Fruit fly (Drosophila melanogaster): Measurements from ENCODE around the gene tal-3A.

tal-3A gene

DNA sequence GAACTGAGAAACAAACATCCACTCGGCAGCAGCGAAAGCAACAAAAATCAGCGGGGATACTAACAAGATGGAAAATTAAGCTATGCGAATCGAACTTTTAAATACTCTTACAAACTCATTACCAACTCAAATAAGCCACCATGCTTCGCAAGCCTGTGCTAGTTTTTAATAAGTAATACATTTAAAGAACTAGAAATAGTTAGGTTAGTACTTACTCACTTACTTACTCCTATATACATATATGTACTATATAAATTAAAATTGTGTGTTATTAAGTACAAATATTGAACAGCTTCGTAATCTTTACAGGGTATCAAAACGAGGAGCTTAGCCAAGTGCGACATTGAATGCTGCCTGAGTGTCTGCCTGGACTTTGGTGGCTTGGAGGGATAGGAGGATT lies 38.1 kb downstream of the tal-3A start (continued):
- TF ChIP-seq CG6808 (GFP tag; optimal IDR thresholded peaks at IDR 0.05) (peak; percentile 39), CG8319 (GFP tag; optimal IDR thresholded peaks at IDR 0.05) (no peak), Met (GFP tag; optimal IDR thresholded peaks at IDR 0.05) (peak; percentile 51), CG7368 (GFP tag; optimal IDR thresholded peaks at IDR 0.05) (no peak), CG6163 (GFP tag; IDR thresholded peaks at IDR 0.05) (no peak), Hr38 (GFP tag; optimal IDR thresholded peaks at IDR 0.05) (no peak), Lpt (GFP tag; optimal IDR thresholded peaks at IDR 0.05) (no peak), dac (GFP tag; optimal IDR thresholded peaks at IDR 0.05) (no peak), CG11762 (GFP tag; optimal IDR thresholded peaks at IDR 0.05; ENCODE audit: insufficient read depth) (no peak), pdm3 (GFP tag; optimal IDR thresholded peaks at IDR 0.05) (peak; percentile 18), topi (GFP tag; optimal IDR thresholded peaks at IDR 0.05) (peak; percentile 21), CG10669 (GFP tag; optimal IDR thresholded peaks at IDR 0.05) (peak; percentile 37)

DNA sequence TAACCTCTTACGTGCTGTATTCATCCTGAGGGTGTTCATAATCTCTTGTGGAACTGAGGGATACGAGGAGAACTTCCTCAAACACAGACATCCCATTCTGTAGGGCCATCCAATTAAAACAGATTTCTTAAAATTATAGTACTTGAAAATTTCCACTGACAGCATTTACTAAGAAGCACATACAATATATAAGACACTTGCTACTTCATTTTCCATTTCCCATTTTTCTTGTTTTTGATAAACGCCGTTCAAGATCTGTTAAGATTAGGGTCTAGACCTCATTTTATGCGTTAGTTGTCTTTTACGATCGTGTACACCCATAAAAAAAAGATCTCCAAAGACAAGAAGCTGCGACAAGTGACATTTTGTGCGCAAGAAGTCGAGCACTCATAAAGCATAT lies 42.4 kb downstream of the tal-3A start, which contains the start of gene CG14362:
Gene CG14362, minus strand, starts transcription at position 101 of the 400 bp plus-strand sequence.
- TF ChIP-seq lz (GFP tag; optimal IDR thresholded peaks at IDR 0.05) (no peak), CG11902 (GFP tag; optimal IDR thresholded peaks at IDR 0.05) (no peak), Lpt (GFP tag; optimal IDR thresholded peaks at IDR 0.05) (no peak), salr (GFP tag; optimal IDR thresholded peaks at IDR 0.05) (no peak), CG9139 (GFP tag; optimal IDR thresholded peaks at IDR 0.05) (no peak), CG8632 (GFP tag; optimal IDR thresholded peaks at IDR 0.05) (no peak), CG4318 (GFP tag; optimal IDR thresholded peaks at IDR 0.05) (no peak), CG7368 (GFP tag; optimal IDR thresholded peaks at IDR 0.05) (no peak), Hr38 (GFP tag; optimal IDR thresholded peaks at IDR 0.05) (no peak), CG15336 (GFP tag; IDR thresholded peaks at IDR 0.05) (no peak), Hr39 (GFP tag; optimal IDR thresholded peaks at IDR 0.05) (no peak), CG1621 (tag; optimal IDR thresholded peaks at IDR 0.05) (no peak), esn (GFP tag; optimal IDR thresholded peaks at IDR 0.05) (no peak), Hr4 (GFP tag; optimal IDR thresholded peaks at IDR 0.05) (no peak), CG3919 (GFP tag; optimal IDR thresholded peaks at IDR 0.05) (no peak), CG11294 (GFP tag; IDR thresholded peaks at IDR 0.05) (no peak), CG10631 (GFP tag; optimal IDR thresholded peaks at IDR 0.05) (no peak), vri (GFP tag; optimal IDR thresholded peaks at IDR 0.05) (no peak)

DNA sequence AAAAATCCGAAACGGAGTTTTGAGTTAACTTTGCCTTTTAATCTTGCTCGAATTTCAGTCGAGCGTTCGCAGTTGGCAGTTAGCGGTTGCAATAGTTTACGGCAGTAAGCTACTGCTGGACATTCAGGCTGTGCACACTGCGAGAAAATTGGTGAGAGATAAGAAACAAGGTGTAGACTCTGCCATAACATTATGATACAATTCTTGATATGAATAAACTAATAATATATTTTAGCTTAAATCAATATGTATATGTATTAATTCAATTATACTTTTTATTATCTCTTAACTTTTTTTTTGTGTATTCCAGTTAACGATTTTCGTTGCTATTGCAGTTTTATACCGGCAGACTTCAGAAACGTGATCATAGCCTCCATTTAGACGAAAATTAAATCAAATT lies 44.4 kb downstream of the tal-3A start:
- TF ChIP-seq CG16779 (tag; optimal IDR thresholded peaks at IDR 0.05) (no peak), esn (GFP tag; optimal IDR thresholded peaks at IDR 0.05) (no peak), OdsH (GFP tag; optimal IDR thresholded peaks at IDR 0.05) (peak; percentile 60), CG6792 (GFP tag; optimal IDR thresholded peaks at IDR 0.05) (peak; percentile 24), Blimp-1 (GFP tag; optimal IDR thresholded peaks at IDR 0.05) (no peak), CG11762 (GFP tag; optimal IDR thresholded peaks at IDR 0.05; ENCODE audit: insufficient read depth) (peak; percentile 33), CG8119 (GFP tag; IDR thresholded peaks at IDR 0.05) (peak; percentile 90), CG32006 (GFP tag; optimal IDR thresholded peaks at IDR 0.05) (peak; percentile 84), Hr4 (GFP tag; optimal IDR thresholded peaks at IDR 0.05) (peak; percentile 65), vri (GFP tag; optimal IDR thresholded peaks at IDR 0.05) (no peak), topi (GFP tag; optimal IDR thresholded peaks at IDR 0.05) (no peak), Hr38 (GFP tag; optimal IDR thresholded peaks at IDR 0.05) (no peak), CG10631 (GFP tag; optimal IDR thresholded peaks at IDR 0.05) (peak; percentile 51), achi (GFP tag; optimal IDR thresholded peaks at IDR 0.05) (peak; percentile 71), fd59A (GFP tag; optimal IDR thresholded peaks at IDR 0.05) (no peak), eg (GFP tag; IDR thresholded peaks at IDR 0.05) (peak; percentile 87), Sox102F (GFP tag; optimal IDR thresholded peaks at IDR 0.05) (peak; percentile 4), fd85E (GFP tag; optimal IDR thresholded peaks at IDR 0.05) (no peak), Ets96B (tag; optimal IDR thresholded peaks at IDR 0.05) (peak; percentile 26), salr (GFP tag; optimal IDR thresholded peaks at IDR 0.05) (peak in 1 of 2 experiments; percentile 62), CG11902 (GFP tag; optimal IDR thresholded peaks at IDR 0.05) (no peak), CG6808 (GFP tag; optimal IDR thresholded peaks at IDR 0.05) (peak; percentile 35), Sox14 (GFP tag; optimal IDR thresholded peaks at IDR 0.05) (no peak), CG3919 (GFP tag; optimal IDR thresholded peaks at IDR 0.05) (peak; percentile 58), Eip78C (GFP tag) (peak; percentile 87), CG15336 (GFP tag; IDR thresholded peaks at IDR 0.05) (peak; percentile 91), spab (GFP tag; optimal IDR thresholded peaks at IDR 0.05) (peak; percentile 8), Sox15 (GFP tag; optimal IDR thresholded peaks at IDR 0.05) (no peak), Eip93F (GFP tag; optimal IDR thresholded peaks at IDR 0.05) (no peak), lz (GFP tag; optimal IDR thresholded peaks at IDR 0.05) (no peak), CG1621 (tag; optimal IDR thresholded peaks at IDR 0.05) (no peak), ss (GFP tag; optimal IDR thresholded peaks at IDR 0.05) (peak in 1 of 2 experiments; percentile 17), Lpt (GFP tag; optimal IDR thresholded peaks at IDR 0.05) (peak; percentile 49), Gug (GFP tag; IDR thresholded peaks at IDR 0.05) (peak; percentile 70)
